Fruit fly (Drosophila melanogaster): ENCODE results near the gene CG15040.

CG15040 gene

dm6 chrX:18587265-18587664 is 30.1 kb downstream of the CG15040 start:
- TF ChIP-seq CG32006 (GFP tag; optimal IDR thresholded peaks at IDR 0.05) (no peak), Hr38 (GFP tag; optimal IDR thresholded peaks at IDR 0.05) (no peak), topi (GFP tag; optimal IDR thresholded peaks at IDR 0.05) (no peak), Hr4 (GFP tag; optimal IDR thresholded peaks at IDR 0.05) (no peak), CG6854 (GFP tag; optimal IDR thresholded peaks at IDR 0.05) (no peak), CG3032 (tag; optimal IDR thresholded peaks at IDR 0.05) (no peak), esn (GFP tag; optimal IDR thresholded peaks at IDR 0.05) (no peak), CG16779 (tag; optimal IDR thresholded peaks at IDR 0.05) (no peak), Eip78C (GFP tag) (no peak), Eip93F (GFP tag; optimal IDR thresholded peaks at IDR 0.05) (no peak), acj6 (GFP tag; optimal IDR thresholded peaks at IDR 0.05) (no peak), CG10631 (GFP tag; optimal IDR thresholded peaks at IDR 0.05) (no peak), CG8119 (GFP tag; IDR thresholded peaks at IDR 0.05) (no peak)

dm6 chrX:18575151-18575550 is 42.2 kb downstream of the CG15040 start:
- TF ChIP-seq esn (GFP tag; optimal IDR thresholded peaks at IDR 0.05) (no peak), CG8632 (GFP tag; optimal IDR thresholded peaks at IDR 0.05) (no peak), CG10669 (GFP tag; optimal IDR thresholded peaks at IDR 0.05) (no peak), salr (GFP tag; optimal IDR thresholded peaks at IDR 0.05) (no peak), CG6163 (GFP tag; IDR thresholded peaks at IDR 0.05) (no peak), CG8119 (GFP tag; IDR thresholded peaks at IDR 0.05) (no peak), vri (GFP tag; optimal IDR thresholded peaks at IDR 0.05) (no peak), net (GFP tag; optimal IDR thresholded peaks at IDR 0.05) (no peak), achi (GFP tag; optimal IDR thresholded peaks at IDR 0.05) (no peak), Sox14 (GFP tag; optimal IDR thresholded peaks at IDR 0.05) (no peak), spab (GFP tag; optimal IDR thresholded peaks at IDR 0.05) (no peak), CG11294 (GFP tag; IDR thresholded peaks at IDR 0.05) (no peak), Hr38 (GFP tag; optimal IDR thresholded peaks at IDR 0.05) (no peak), Ets21C (GFP tag; optimal IDR thresholded peaks at IDR 0.05) (no peak), CG4318 (GFP tag; optimal IDR thresholded peaks at IDR 0.05) (no peak), Sox15 (GFP tag; optimal IDR thresholded peaks at IDR 0.05) (no peak), CG10631 (GFP tag; optimal IDR thresholded peaks at IDR 0.05) (no peak), fkh (GFP tag; optimal IDR thresholded peaks at IDR 0.05) (no peak), CG15336 (GFP tag; IDR thresholded peaks at IDR 0.05) (no peak)

- peak; percentile 44 for TF ChIP-seq CG32006 (GFP tag; optimal IDR thresholded peaks at IDR 0.05)
- peak; percentile 28 for TF ChIP-seq CG3919 (GFP tag; optimal IDR thresholded peaks at IDR 0.05)
- peak; percentile 2 for TF ChIP-seq OdsH (GFP tag; optimal IDR thresholded peaks at IDR 0.05)
- TF ChIP-seq cyc (GFP tag; optimal IDR thresholded peaks at IDR 0.05): peak; percentile 6
- peak; percentile 39 for TF ChIP-seq Met (GFP tag; optimal IDR thresholded peaks at IDR 0.05)
- TF ChIP-seq Sox14 (GFP tag; optimal IDR thresholded peaks at IDR 0.05): peak; percentile 13
- TF ChIP-seq CG31627 (GFP tag; optimal IDR thresholded peaks at IDR 0.05): peak; percentile 18
- no peak for TF ChIP-seq CG6792 (GFP tag; optimal IDR thresholded peaks at IDR 0.05)
- peak; percentile 29 for TF ChIP-seq acj6 (GFP tag; optimal IDR thresholded peaks at IDR 0.05)
- TF ChIP-seq Blimp-1 (GFP tag; optimal IDR thresholded peaks at IDR 0.05): no peak
- TF ChIP-seq CG15336 (GFP tag; IDR thresholded peaks at IDR 0.05): peak; percentile 68
- TF ChIP-seq CG6276 (GFP tag; optimal IDR thresholded peaks at IDR 0.05): no peak
- no peak for TF ChIP-seq fd59A (GFP tag; optimal IDR thresholded peaks at IDR 0.05)
- no peak for TF ChIP-seq CG11294 (GFP tag; IDR thresholded peaks at IDR 0.05)
- TF ChIP-seq Eip78C (GFP tag): peak; percentile 70
- no peak for TF ChIP-seq Sox15 (GFP tag; optimal IDR thresholded peaks at IDR 0.05)
- no peak for TF ChIP-seq Eip93F (GFP tag; optimal IDR thresholded peaks at IDR 0.05)
- peak; percentile 12 for TF ChIP-seq CG3032 (tag; optimal IDR thresholded peaks at IDR 0.05)
- TF ChIP-seq CG11762 (GFP tag; optimal IDR thresholded peaks at IDR 0.05; ENCODE audit: insufficient read depth): no peak
- peak; percentile 36 for TF ChIP-seq topi (GFP tag; optimal IDR thresholded peaks at IDR 0.05)
- TF ChIP-seq CG8119 (GFP tag; IDR thresholded peaks at IDR 0.05): peak; percentile 60
- peak; percentile 18 for TF ChIP-seq Ets96B (tag; optimal IDR thresholded peaks at IDR 0.05)
- TF ChIP-seq eg (GFP tag; IDR thresholded peaks at IDR 0.05): peak; percentile 70
- TF ChIP-seq fd85E (GFP tag; optimal IDR thresholded peaks at IDR 0.05): no peak
- TF ChIP-seq dsx (GFP tag; optimal IDR thresholded peaks at IDR 0.05; ENCODE audit: poor library complexity, severe bottlenecking): no peak
- no peak for TF ChIP-seq ss (GFP tag; optimal IDR thresholded peaks at IDR 0.05)
- peak; percentile 35 for TF ChIP-seq esn (GFP tag; optimal IDR thresholded peaks at IDR 0.05)
- TF ChIP-seq CG1621 (tag; optimal IDR thresholded peaks at IDR 0.05): no peak
- no peak for TF ChIP-seq Gug (GFP tag; IDR thresholded peaks at IDR 0.05)
- no peak for TF ChIP-seq CG11902 (GFP tag; optimal IDR thresholded peaks at IDR 0.05)
Measured at dm6 chrX:18565630-18566319, 51.6 kb downstream of the CG15040 start.

Data from whole organism, prepupa.